Worm (Caenorhabditis elegans) whole organism, L3 larva: ENCODE results near the gene gst-31.

Experiments used
- ZK546.5 ChIP-seq: sonication (generic microtip); optimal IDR thresholded peaks from 2 replicates; lab custom pipeline; 2017; ENCODE audit warnings: missing biosample characterization, missing genetic modification characterization
- fkh-10 ChIP-seq: sonication (generic microtip); optimal IDR thresholded peaks from 2 replicates; lab custom pipeline; 2017; ENCODE audit warnings: missing biosample characterization, missing genetic modification reagents, missing genetic modification characterization
- nhr-43 ChIP-seq: sonication (generic microtip); optimal IDR thresholded peaks from 2 replicates; lab custom pipeline; 2016; ENCODE audit warnings: mild to moderate bottlenecking, missing genetic modification characterization, missing compliant biosample characterization; ENCODE audit not compliant: poor library complexity, severe bottlenecking
- nhr-77 ChIP-seq: fragments of 150-350 bp; optimal IDR thresholded peaks from 2 replicates; lab custom pipeline; 2014; ENCODE audit warnings: missing biosample characterization, missing genetic modification characterization

- TF ChIP-seq nhr-77 (tag; lab: Kevin White, UChicago) (no peak), ZK546.5 (tag; lab: Kevin White, UChicago) (no peak), nhr-43 (no peak), fkh-10 (GFP tag; lab: Kevin White, UChicago) (no peak)
These were observed 40.4 kb downstream of the gst-31 start, which contains the start of gene Y53F4B.24 for ce11 chrII:15134332-15134731.
